Worm (Caenorhabditis elegans) whole organism, L4 larva: ENCODE results near the gene pho-13.
A peak's percentile ranks its signal among the peaks of the same experiment; 100 is the strongest.

Source experiments
- R02D3.7 ChIP-seq: fragments of 150-350 bp; sonication (generic microtip); optimal IDR thresholded peaks from 3 replicates; lab custom pipeline; 2014; ENCODE audit warnings: missing biosample characterization, missing genetic modification characterization
- attf-4 ChIP-seq: sonication (generic microtip); optimal IDR thresholded peaks from 3 replicates; lab custom pipeline; 2017; ENCODE audit warnings: missing biosample characterization, missing genetic modification characterization
- daf-19 ChIP-seq: fragments of 200-800 bp; sonication (Bioruptor generic); conservative IDR thresholded peaks from 2 replicates; pipeline ENCODE4 v1.3.6; 2022; ENCODE audit warnings: missing genetic modification characterization, missing compliant biosample characterization
- egl-27 ChIP-seq: sonication (generic microtip); optimal IDR thresholded peaks from 3 replicates; lab custom pipeline; 2017; ENCODE audit warnings: missing biosample characterization, missing genetic modification reagents, missing genetic modification characterization
- fkh-10 ChIP-seq: fragments of 150-350 bp; optimal IDR thresholded peaks from 2 replicates; lab custom pipeline; 2014; ENCODE audit warnings: missing biosample characterization, missing genetic modification reagents, missing genetic modification characterization
- jun-1 ChIP-seq: fragments of 150-350 bp; optimal IDR thresholded peaks from 2 replicates; lab custom pipeline; 2014; ENCODE audit warnings: missing biosample characterization, missing genetic modification reagents, missing genetic modification characterization
- nhr-237 ChIP-seq: sonication (generic microtip); optimal IDR thresholded peaks from 2 replicates; lab custom pipeline; 2017; ENCODE audit warnings: missing biosample characterization, missing genetic modification characterization
- pha-4 ChIP-seq, 2 experiments: fragments of 150-350 bp in 1 of 2; fragments of 200-800 bp in 1 of 2; sonication (Bioruptor generic) in 1 of 2; IDR thresholded peaks in 1 of 2; optimal IDR thresholded peaks in 1 of 2; 2 replicates each; pipeline versions ENCODE4 v1.3.6 to Lab custom; 2014 to 2022; ENCODE audit warnings: missing genetic modification characterization in 2 of 2, missing genetic modification reagents in 2 of 2, missing biosample characterization in 1 of 2, missing compliant biosample characterization in 1 of 2
- unc-62 ChIP-seq, 3 experiments: fragments of 150-350 bp in 1 of 3; sonication (generic microtip); optimal IDR thresholded peaks in 2 of 3; peaks in 1 of 3; 1 replicate in 1 of 3; 2 replicates in 2 of 3; lab custom pipeline; 2014 to 2017; ENCODE audit warnings: missing biosample characterization in 3 of 3, missing genetic modification characterization in 3 of 3, missing genetic modification reagents in 3 of 3, missing genotype in 1 of 3

- TF ChIP-seq nhr-237 (tag; lab: Kevin White, UChicago) (no peak), attf-4 (tag; lab: Kevin White, UChicago) (no peak), jun-1 (tag; lab: Kevin White, UChicago) (no peak), fkh-10 (GFP tag; lab: Kevin White, UChicago) (no peak), R02D3.7 (tag; lab: Kevin White, UChicago) (no peak), unc-62 (GFP tag; optimal IDR thresholded peaks at IDR 0.05 in 1 of 2; lab: Kevin White, UChicago) (no peak), unc-62 (tag; optimal IDR thresholded peaks at IDR 0.05; lab: Kevin White, UChicago) (no peak), pha-4 (GFP tag; IDR thresholded peaks at IDR 0.05; lab: Robert Waterston, UW) (no peak), pha-4 (tag; optimal IDR thresholded peaks at IDR 0.05; lab: Kevin White, UChicago) (peak; percentile 75), daf-19 (GFP tag; lab: Robert Waterston, UW) (no peak), egl-27 (tag; lab: Kevin White, UChicago) (no peak)
Observed at ce11 chrII:8810679-8811413, 4.0 kb upstream of the pho-13 start, which contains the start of the genes F46C5.9 and rer-1.
